Worm (Caenorhabditis elegans): ENCODE measurements around the gene C18D11.9.

C18D11.9 gene

ce11 chrIII:11847658-11848202 is 38.8 kb downstream of the C18D11.9 start, which contains the start of gene mif-1 (continued):
- no peak for TF ChIP-seq nhr-25 (tag; optimal IDR thresholded peaks at IDR 0.05; ENCODE audit: borderline replicate concordance, insufficient read depth)
- peak; percentile 20 for TF ChIP-seq dve-1 (tag; optimal IDR thresholded peaks at IDR 0.05; ENCODE audit: insufficient read depth)
- TF ChIP-seq nhr-28 (tag; optimal IDR thresholded peaks at IDR 0.05): peak; percentile 27
- peak; percentile 26 for TF ChIP-seq mep-1 (tag; optimal IDR thresholded peaks at IDR 0.05)
- no peak for TF ChIP-seq nhr-11 (tag; optimal IDR thresholded peaks at IDR 0.05)
- peak; percentile 45 for TF ChIP-seq mes-2 (tag; optimal IDR thresholded peaks at IDR 0.05; ENCODE audit: poor library complexity, severe bottlenecking)
- no peak for TF ChIP-seq daf-12 (tag; optimal IDR thresholded peaks at IDR 0.05)

ce11 chrIII:11848317-11848716 is 39.4 kb downstream of the C18D11.9 start:
- TF ChIP-seq aly-2 (tag; optimal IDR thresholded peaks at IDR 0.05) (no peak), vab-7 (GFP tag; IDR thresholded peaks at IDR 0.05) (0 out of 2 replicates have a peak, but pooled peaks have one; percentile 16), mes-2 (tag; optimal IDR thresholded peaks at IDR 0.05; ENCODE audit: poor library complexity, severe bottlenecking) (peak; percentile 47), dmd-6 (GFP tag; IDR thresholded peaks at IDR 0.05) (0 out of 2 replicates have a peak, but pooled peaks have one; percentile 5), rbr-2 (tag; optimal IDR thresholded peaks at IDR 0.05) (no peak), set-16 (GFP tag; IDR thresholded peaks at IDR 0.05) (0 out of 2 replicates have a peak, but pooled peaks have one; percentile 19)

DNA sequence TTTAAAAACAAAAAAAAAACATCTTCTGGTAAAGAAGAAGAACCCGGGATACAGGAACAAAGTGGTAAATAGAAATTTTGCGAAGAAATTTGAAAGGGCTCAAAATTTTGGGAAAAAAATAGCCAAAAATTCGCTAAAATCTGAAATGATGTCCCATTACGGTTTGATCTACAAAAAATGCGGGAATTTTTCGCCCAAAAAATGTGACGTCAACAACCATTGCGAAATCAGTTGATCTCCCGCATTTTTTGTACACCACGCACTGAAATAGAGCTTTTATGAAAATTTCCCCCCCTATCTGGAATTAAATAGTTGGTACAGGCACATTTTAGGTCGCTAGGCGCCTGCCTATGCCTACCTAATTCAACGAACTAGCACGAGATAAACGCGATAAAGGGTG is 40.7 kb downstream of the C18D11.9 start:
- no peak for TF ChIP-seq ceh-20 (GFP tag; IDR thresholded peaks at IDR 0.05)
- TF ChIP-seq aha-1 (tag): peak; percentile 68
- no peak for TF ChIP-seq hlh-30 (tag; optimal IDR thresholded peaks at IDR 0.05; ENCODE audit: insufficient read depth)
- no peak for TF ChIP-seq egl-43 (GFP tag; IDR thresholded peaks at IDR 0.05)
- TF ChIP-seq mxl-2 (GFP tag; conservative IDR thresholded peaks at IDR 0.05): 0 out of 2 replicates have a peak, but pooled peaks have one; percentile 10

ce11 chrIII:11853533-11853932 is 44.6 kb downstream of the C18D11.9 start:
- TF ChIP-seq ceh-28 (tag; optimal IDR thresholded peaks at IDR 0.05): no peak
- TF ChIP-seq nhr-102 (tag; optimal IDR thresholded peaks at IDR 0.05): no peak
- no peak for TF ChIP-seq lin-38 (GFP tag; IDR thresholded peaks at IDR 0.05)
- TF ChIP-seq set-16 (GFP tag; IDR thresholded peaks at IDR 0.05): peak; percentile 48
- TF ChIP-seq unc-62 (GFP tag; optimal IDR thresholded peaks at IDR 0.05 in 1 of 2): peak in 1 of 2 experiments; percentile 73
- TF ChIP-seq unc-62 (tag; optimal IDR thresholded peaks at IDR 0.05): no peak

- TF ChIP-seq R02D3.7 (tag; optimal IDR thresholded peaks at IDR 0.05) (no peak), arid-1 (GFP tag; conservative IDR thresholded peaks at IDR 0.05) (no peak), egl-43 (GFP tag; IDR thresholded peaks at IDR 0.05) (no peak), mdl-1 (tag; optimal IDR thresholded peaks at IDR 0.05) (no peak), ces-1 (GFP tag; optimal IDR thresholded peaks at IDR 0.05) (no peak), Y48G9A.11 (GFP tag; IDR thresholded peaks at IDR 0.05) (no peak), F44E2.7 (GFP tag; IDR thresholded peaks at IDR 0.05) (no peak), madf-5 (GFP tag; IDR thresholded peaks at IDR 0.05) (no peak), lsy-2 (tag; optimal IDR thresholded peaks at IDR 0.05) (no peak), ceh-44 (GFP tag; IDR thresholded peaks at IDR 0.05) (no peak), fos-1 (tag; optimal IDR thresholded peaks at IDR 0.05) (no peak), F26F4.8 (GFP tag; conservative IDR thresholded peaks at IDR 0.05) (no peak), daf-19 (GFP tag; conservative IDR thresholded peaks at IDR 0.05) (no peak), mxl-2 (GFP tag; conservative IDR thresholded peaks at IDR 0.05) (no peak), unc-39 (tag; optimal IDR thresholded peaks at IDR 0.05) (no peak), nhr-41 (GFP tag; IDR thresholded peaks at IDR 0.05) (no peak), mes-2 (tag; optimal IDR thresholded peaks at IDR 0.05; ENCODE audit: poor library complexity, severe bottlenecking) (no peak)
Measured at ce11 chrIII:11856852-11857251, 47.9 kb downstream of the C18D11.9 start.

Measured in whole organism, L4 larva.